Worm (Caenorhabditis elegans) whole organism, young adult: ENCODE data around the gene rml-4.

Source experiments
- ceh-100 ChIP-seq: fragments of 200-800 bp; sonication (Bioruptor generic); IDR thresholded peaks from 2 replicates; pipeline ENCODE4 v1.3.6; 2022; ENCODE audit warnings: missing genetic modification reagents, missing genetic modification characterization, missing compliant biosample characterization
- dpff-1 ChIP-seq: sonication (generic microtip); optimal IDR thresholded peaks from 2 replicates; lab custom pipeline; 2017; ENCODE audit warnings: mild to moderate bottlenecking, missing genetic modification characterization, missing compliant biosample characterization
- snpc-1.3 ChIP-seq: sonication (generic microtip); optimal IDR thresholded peaks from 2 replicates; lab custom pipeline; 2017; ENCODE audit warnings: missing genetic modification characterization, mild to moderate bottlenecking, missing compliant biosample characterization, antibody characterized with exemption, moderate library complexity, missing genotype, missing genetic modification reagents; ENCODE audit not compliant: insufficient read depth

ce11 chrII:4328716-4329115 lies 33.8 kb downstream of the rml-4 start, which contains the start of gene H20J04.4:
- no peak for TF ChIP-seq dpff-1
- no peak for TF ChIP-seq snpc-1.3 (tag; lab: Kevin White, UChicago)
- TF ChIP-seq ceh-100 = no peak
